Fruit fly (Drosophila melanogaster): Measurements from ENCODE around the gene Samuel.
A peak's percentile ranks its signal among the peaks of the same experiment; 100 is the strongest.

Gene Samuel

DNA sequence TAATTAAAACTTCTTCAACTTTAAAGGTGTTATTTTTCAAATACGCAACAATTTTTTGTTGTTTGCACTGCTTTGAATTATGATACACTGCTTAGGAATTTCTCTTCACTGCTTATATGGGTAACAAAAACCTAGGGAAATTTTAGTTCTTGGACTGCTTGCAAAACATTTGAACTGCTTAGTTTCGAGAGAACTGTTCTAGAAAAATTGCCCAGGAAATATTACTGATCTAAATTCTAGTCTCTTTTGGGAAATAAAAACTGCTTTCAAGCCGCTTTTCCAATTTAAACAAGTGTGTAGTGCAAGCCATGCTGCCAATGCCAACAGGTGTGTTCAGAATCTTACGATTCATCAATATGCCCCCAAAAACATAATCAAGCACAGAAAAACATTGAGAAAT is 102.3 kb downstream of the Samuel start:
- TF ChIP-seq nerfin-1 (tag; optimal IDR thresholded peaks at IDR 0.05), result peak; percentile 32
- peak; percentile 2 for TF ChIP-seq CG12769 (tag; optimal IDR thresholded peaks at IDR 0.05)
- TF ChIP-seq CG11504 (tag; optimal IDR thresholded peaks at IDR 0.05), result peak; percentile 74
- TF ChIP-seq CG8388 (GFP tag; optimal IDR thresholded peaks at IDR 0.05), result peak; percentile 24
- TF ChIP-seq Med (GFP tag), result peak; percentile 57
- peak; percentile 83 for TF ChIP-seq YL-1 (GFP tag; optimal IDR thresholded peaks at IDR 0.05)
- TF ChIP-seq pho (GFP tag; optimal IDR thresholded peaks at IDR 0.05), result no peak
- TF ChIP-seq Opbp (GFP tag; IDR thresholded peaks at IDR 0.05; ENCODE audit: partially characterized antibody), result 0 out of 3 replicates have a peak, but pooled peaks have one; percentile 38
- TF ChIP-seq Abd-B (GFP tag; optimal IDR thresholded peaks at IDR 0.05), result peak; percentile 32
- TF ChIP-seq danr (GFP tag; IDR thresholded peaks at IDR 0.05), result no peak
- TF ChIP-seq NfI (GFP tag; optimal IDR thresholded peaks at IDR 0.05), result peak; percentile 36
- TF ChIP-seq CG9817 (tag; optimal IDR thresholded peaks at IDR 0.05), result peak; percentile 42
- peak; percentile 93 for TF ChIP-seq stwl (tag; optimal IDR thresholded peaks at IDR 0.05)
- peak; percentile 42 for TF ChIP-seq CG12659 (GFP tag; optimal IDR thresholded peaks at IDR 0.05)
- TF ChIP-seq kni (GFP tag; optimal IDR thresholded peaks at IDR 0.05), result peak; percentile 8
- no peak for TF ChIP-seq Vsx1 (GFP tag; optimal IDR thresholded peaks at IDR 0.05)
- peak; percentile 59 for TF ChIP-seq Lhr (GFP tag; optimal IDR thresholded peaks at IDR 0.05)
- TF ChIP-seq Hmr (GFP tag; optimal IDR thresholded peaks at IDR 0.05), result peak; percentile 16
- peak; percentile 61 for TF ChIP-seq CG17829 (tag; optimal IDR thresholded peaks at IDR 0.05)
- peak; percentile 8; the same call in 1 of the 2 replicates for TF ChIP-seq Xrp1 (GFP tag; IDR thresholded peaks at IDR 0.05)
- no peak for TF ChIP-seq Rfx (GFP tag; IDR thresholded peaks at IDR 0.05)
- peak; percentile 40 for TF ChIP-seq pfk (GFP tag; optimal IDR thresholded peaks at IDR 0.05)
- peak in 1 of 2 experiments; percentile 34 for TF ChIP-seq chif (GFP tag; optimal IDR thresholded peaks at IDR 0.05)
- TF ChIP-seq CG18599 (GFP tag; optimal IDR thresholded peaks at IDR 0.05), result no peak
- peak; percentile 64; the same call in 1 of the 3 replicates for TF ChIP-seq knrl (GFP tag; IDR thresholded peaks at IDR 0.05; ENCODE audit: partially characterized antibody)
- TF ChIP-seq NC2α (GFP tag; optimal IDR thresholded peaks at IDR 0.05), result no peak
- no peak for TF ChIP-seq CG1832 (GFP tag; optimal IDR thresholded peaks at IDR 0.05)
- TF ChIP-seq bbx (GFP tag; IDR thresholded peaks at IDR 0.05; ENCODE audit: partially characterized antibody), result 0 out of 2 replicates have a peak, but pooled peaks have one; percentile 8
- peak; percentile 30 for TF ChIP-seq CG1233 (GFP tag; optimal IDR thresholded peaks at IDR 0.05)
- TF ChIP-seq Sin3A (optimal IDR thresholded peaks at IDR 0.05), result no peak
- TF ChIP-seq CG31441 (GFP tag; IDR thresholded peaks at IDR 0.05), result 0 out of 2 replicates have a peak, but pooled peaks have one; percentile 28
- peak; percentile 4 for TF ChIP-seq dm (GFP tag; optimal IDR thresholded peaks at IDR 0.05)
- peak; percentile 59 for TF ChIP-seq zen (tag; optimal IDR thresholded peaks at IDR 0.05)
- TF ChIP-seq CG4360 (GFP tag; IDR thresholded peaks at IDR 0.05), result 0 out of 2 replicates have a peak, but pooled peaks have one; percentile 22
- peak; percentile 27 for TF ChIP-seq CG4820 (GFP tag; optimal IDR thresholded peaks at IDR 0.05)
- peak; percentile 38 for TF ChIP-seq CG33213 (GFP tag; optimal IDR thresholded peaks at IDR 0.05)
- peak in 1 of 2 experiments; percentile 92 for TF ChIP-seq Eip74EF (GFP tag; optimal IDR thresholded peaks at IDR 0.05)
- peak; percentile 24 for TF ChIP-seq dmrt11E (tag; optimal IDR thresholded peaks at IDR 0.05)
- peak; percentile 52 for TF ChIP-seq CG1603 (tag; optimal IDR thresholded peaks at IDR 0.05)
- peak; percentile 45 for TF ChIP-seq phol (tag; optimal IDR thresholded peaks at IDR 0.05)
- TF ChIP-seq lola (GFP tag; optimal IDR thresholded peaks at IDR 0.05), result peak in 1 of 3 experiments; percentile 21
- peak; percentile 33 for TF ChIP-seq gem (tag; optimal IDR thresholded peaks at IDR 0.05)
- TF ChIP-seq sna (GFP tag; IDR thresholded peaks at IDR 0.05; ENCODE audit: partially characterized antibody), result no peak
- TF ChIP-seq CG17568 (GFP tag; optimal IDR thresholded peaks at IDR 0.05), result peak; percentile 3
- TF ChIP-seq Myb (GFP tag; optimal IDR thresholded peaks at IDR 0.05), result peak; percentile 54
- TF ChIP-seq CG13894 (tag; optimal IDR thresholded peaks at IDR 0.05), result no peak
- no peak for TF ChIP-seq CG11560 (tag; IDR thresholded peaks at IDR 0.05)
- TF ChIP-seq CG10543 (GFP tag; optimal IDR thresholded peaks at IDR 0.05), result peak; percentile 1

Measured in whole organism, embryonic.